Worm (Caenorhabditis elegans) whole organism, L3 larva: ENCODE measurements around the gene nep-22.

Source experiments
- aly-2 ChIP-seq: fragments of 150-350 bp; optimal IDR thresholded peaks from 2 replicates; lab custom pipeline; 2014; ENCODE audit warnings: missing biosample characterization, missing genetic modification characterization
- elt-2 ChIP-seq: sonication (generic microtip); optimal IDR thresholded peaks from 2 replicates; lab custom pipeline; 2016; ENCODE audit warnings: missing genetic modification reagents, mild to moderate bottlenecking, missing genetic modification characterization, missing compliant biosample characterization
- lsy-12 ChIP-seq: sonication (generic microtip); optimal IDR thresholded peaks from 2 replicates; lab custom pipeline; 2016; ENCODE audit warnings: mild to moderate bottlenecking, missing genetic modification characterization, missing compliant biosample characterization
- pha-4 ChIP-seq: fragments of 150-350 bp; optimal IDR thresholded peaks from 2 replicates; lab custom pipeline; 2014; ENCODE audit warnings: missing biosample characterization, missing genetic modification reagents, missing genetic modification characterization
- zag-1 ChIP-seq: fragments of 150-350 bp; optimal IDR thresholded peaks from 2 replicates; lab custom pipeline; 2014; ENCODE audit warnings: missing biosample characterization, missing genetic modification characterization
- ztf-11 ChIP-seq: fragments of 150-350 bp; optimal IDR thresholded peaks from 2 replicates; lab custom pipeline; 2014; ENCODE audit warnings: missing biosample characterization, missing genetic modification characterization
- ztf-4 ChIP-seq: fragments of 150-350 bp; optimal IDR thresholded peaks from 2 replicates; lab custom pipeline; 2014; ENCODE audit warnings: missing biosample characterization, missing genetic modification characterization

DNA sequence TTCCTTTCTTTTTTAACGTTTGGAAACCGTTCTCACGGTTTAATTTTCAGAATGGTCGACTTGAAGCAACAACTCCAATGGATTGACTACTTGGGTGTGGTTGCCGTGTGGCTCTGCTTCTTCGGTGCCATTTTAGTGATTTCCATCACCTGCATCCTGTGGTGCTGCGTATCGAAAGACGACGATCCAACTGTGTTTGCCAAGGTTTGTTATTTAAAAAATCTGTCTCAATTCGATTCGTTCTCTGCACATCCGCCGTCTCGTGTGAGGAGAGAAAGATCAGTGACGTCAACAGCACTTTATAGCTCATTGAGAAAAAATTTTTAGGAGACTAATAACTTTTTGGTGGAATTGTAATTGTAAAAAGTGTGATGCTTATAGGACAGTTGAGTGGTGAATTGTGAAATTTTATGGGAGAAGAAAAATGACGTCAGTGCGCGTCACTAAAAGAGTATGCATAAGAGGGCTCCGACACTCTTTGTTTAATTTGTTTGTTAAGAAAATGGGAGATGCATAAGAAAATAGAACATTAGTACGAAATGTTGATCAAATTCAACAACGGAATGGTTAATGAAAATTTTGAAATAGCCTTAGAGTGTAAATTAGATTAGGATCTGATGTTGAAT, 36.8 kb upstream of the nep-22 start, which contains the start of gene C24A3.2:
- TF ChIP-seq lsy-12 (no peak), zag-1 (tag; lab: Kevin White, UChicago) (no peak), elt-2 (tag; lab: Kevin White, UChicago) (no peak), ztf-4 (tag; lab: Kevin White, UChicago) (no peak), aly-2 (tag; lab: Kevin White, UChicago) (no peak), ztf-11 (tag; lab: Kevin White, UChicago) (no peak), pha-4 (peak; percentile 5)
